Worm (Caenorhabditis elegans): ENCODE results near the gene mdt-11.
"Not testable (repeated sequence)": the region's sequence is repeated elsewhere in the genome, so short reads cannot be mapped to it uniquely, and the experiment has no call there.

Gene mdt-11

ce11 chrIII:5020924-5021323 is at the start of gene mdt-11:
mdt-11 (plus strand) TSS chrIII:5021224.
- TF ChIP-seq ztf-11 (tag; optimal IDR thresholded peaks at IDR 0.05): no peak
- TF ChIP-seq unc-62 (GFP tag; optimal IDR thresholded peaks at IDR 0.05): no peak

- not testable (repeated sequence) for TF ChIP-seq ceh-39 (tag; optimal IDR thresholded peaks at IDR 0.05); elt-1 (tag; optimal IDR thresholded peaks at IDR 0.05; ENCODE audit: borderline replicate concordance, insufficient read depth); nhr-28 (tag; optimal IDR thresholded peaks at IDR 0.05)
These were observed 40.7 kb upstream of the mdt-11 start, which contains the start of gene C27F2.6 for ce11 chrIII:4980367-4980766. C27F2.6 (minus strand) TSS chrIII:4980467.

ce11 chrIII:4983961-4984360 is 37.1 kb upstream of the mdt-11 start:
- TF ChIP-seq pha-4 (tag; optimal IDR thresholded peaks at IDR 0.05): no peak
- TF ChIP-seq zip-8 (tag; optimal IDR thresholded peaks at IDR 0.05): no peak
- no peak for TF ChIP-seq cnd-1 (tag; optimal IDR thresholded peaks at IDR 0.05)

- TF ChIP-seq elt-3 (tag; optimal IDR thresholded peaks at IDR 0.05) (no peak), lin-13 (tag; optimal IDR thresholded peaks at IDR 0.05) (no peak), lsy-2 (tag; optimal IDR thresholded peaks at IDR 0.05) (no peak), ztf-11 (tag; optimal IDR thresholded peaks at IDR 0.05) (no peak), zip-8 (tag; optimal IDR thresholded peaks at IDR 0.05) (no peak), ceh-83 (GFP tag; optimal IDR thresholded peaks at IDR 0.05) (no peak), elt-1 (tag; optimal IDR thresholded peaks at IDR 0.05; ENCODE audit: borderline replicate concordance, insufficient read depth) (no peak), nhr-76 (tag; optimal IDR thresholded peaks at IDR 0.05) (no peak), mep-1 (tag; optimal IDR thresholded peaks at IDR 0.05) (no peak), blmp-1 (tag; optimal IDR thresholded peaks at IDR 0.05) (no peak), ham-2 (GFP tag; optimal IDR thresholded peaks at IDR 0.05) (no peak), sem-2 (GFP tag; optimal IDR thresholded peaks at IDR 0.05) (no peak), M03D4.4 (tag; optimal IDR thresholded peaks at IDR 0.05) (no peak), mab-5 (tag; optimal IDR thresholded peaks at IDR 0.05) (no peak), nhr-237 (tag; optimal IDR thresholded peaks at IDR 0.05) (no peak), ces-1 (GFP tag; optimal IDR thresholded peaks at IDR 0.05) (no peak), nhr-28 (tag; optimal IDR thresholded peaks at IDR 0.05) (no peak), bed-3 (GFP tag; optimal IDR thresholded peaks at IDR 0.05) (no peak), mls-2 (tag; optimal IDR thresholded peaks at IDR 0.05) (no peak), sptf-1 (tag; optimal IDR thresholded peaks at IDR 0.05) (no peak)
These were observed 36.5 kb upstream of the mdt-11 start, which contains the start of gene C27F2.7 for ce11 chrIII:4984444-4985086. C27F2.7 (minus strand) TSS chrIII:4984494.

- TF ChIP-seq nhr-2 (tag; optimal IDR thresholded peaks at IDR 0.05) (no peak), sem-2 (GFP tag; optimal IDR thresholded peaks at IDR 0.05) (no peak), bed-3 (GFP tag; optimal IDR thresholded peaks at IDR 0.05) (no peak), ceh-39 (tag; optimal IDR thresholded peaks at IDR 0.05) (no peak), ceh-83 (GFP tag; optimal IDR thresholded peaks at IDR 0.05) (no peak), mep-1 (tag; optimal IDR thresholded peaks at IDR 0.05) (peak; percentile 3), pha-4 (tag; optimal IDR thresholded peaks at IDR 0.05) (no peak), nhr-237 (tag; optimal IDR thresholded peaks at IDR 0.05) (no peak), ces-1 (GFP tag; optimal IDR thresholded peaks at IDR 0.05) (no peak), snpc-4 (tag; optimal IDR thresholded peaks at IDR 0.05) (no peak), nhr-76 (tag; optimal IDR thresholded peaks at IDR 0.05) (no peak), ham-2 (GFP tag; optimal IDR thresholded peaks at IDR 0.05) (no peak), elt-3 (tag; optimal IDR thresholded peaks at IDR 0.05) (no peak), unc-39 (tag; optimal IDR thresholded peaks at IDR 0.05) (no peak), lin-13 (tag; optimal IDR thresholded peaks at IDR 0.05) (peak; percentile 8), mab-5 (tag; optimal IDR thresholded peaks at IDR 0.05) (no peak), flh-1 (GFP tag; optimal IDR thresholded peaks at IDR 0.05) (no peak)
These were observed 34.2 kb upstream of the mdt-11 start, which contains the start of the genes C27F2.10 and wdr-60 for ce11 chrIII:4986790-4987259. C27F2.10 (minus strand) TSS chrIII:4986898. wdr-60 (plus strand) TSS chrIII:4987209.

ce11 chrIII:4987666-4988065 is 33.4 kb upstream of the mdt-11 start:
- TF ChIP-seq ceh-83 (GFP tag; optimal IDR thresholded peaks at IDR 0.05) (no peak), lin-13 (tag; optimal IDR thresholded peaks at IDR 0.05) (no peak), ceh-43 (GFP tag; optimal IDR thresholded peaks at IDR 0.05) (no peak), drap-1 (GFP tag; optimal IDR thresholded peaks at IDR 0.05) (no peak), unc-39 (tag; optimal IDR thresholded peaks at IDR 0.05) (no peak), nhr-237 (tag; optimal IDR thresholded peaks at IDR 0.05) (no peak), ceh-39 (tag; optimal IDR thresholded peaks at IDR 0.05) (no peak), cnd-1 (tag; optimal IDR thresholded peaks at IDR 0.05) (no peak), M03D4.4 (tag; optimal IDR thresholded peaks at IDR 0.05) (no peak), nhr-76 (tag; optimal IDR thresholded peaks at IDR 0.05) (no peak), sem-2 (GFP tag; optimal IDR thresholded peaks at IDR 0.05) (no peak), unc-62 (GFP tag; optimal IDR thresholded peaks at IDR 0.05) (no peak), sptf-1 (tag; optimal IDR thresholded peaks at IDR 0.05) (no peak), unc-120 (tag; optimal IDR thresholded peaks at IDR 0.05; ENCODE audit: poor library complexity, severe bottlenecking) (no peak), elt-1 (tag; optimal IDR thresholded peaks at IDR 0.05; ENCODE audit: borderline replicate concordance, insufficient read depth) (no peak), nhr-12 (tag; optimal IDR thresholded peaks at IDR 0.05) (no peak), ztf-11 (tag; optimal IDR thresholded peaks at IDR 0.05) (no peak), zip-8 (tag; optimal IDR thresholded peaks at IDR 0.05) (no peak)

All from whole organism, mixed stage, embryonic.